Worm (Caenorhabditis elegans): ENCODE measurements around the gene F13H8.8.

F13H8.8 gene

DNA sequence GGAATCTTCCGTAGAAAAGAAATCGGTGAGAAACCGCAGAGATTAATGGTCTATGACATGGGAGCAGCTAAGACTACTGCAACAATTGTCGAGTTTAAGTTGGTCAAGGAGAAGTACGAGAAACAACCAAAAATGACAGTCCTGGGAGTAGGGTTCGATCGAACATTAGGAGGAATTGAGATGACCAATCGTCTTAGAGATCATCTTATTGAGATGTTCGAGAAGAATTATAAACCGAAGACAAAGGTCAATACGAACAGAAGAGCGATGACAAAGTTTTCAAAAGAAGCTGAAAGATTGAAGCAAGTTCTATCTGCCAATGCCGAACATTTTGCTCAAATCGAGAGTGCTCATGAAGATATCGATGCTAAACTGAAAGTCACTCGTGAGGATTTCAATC, 19.9 kb downstream of the F13H8.8 start:
- TF ChIP-seq ZK546.5 (tag; optimal IDR thresholded peaks at IDR 0.05) (no peak), lsy-2 (tag; optimal IDR thresholded peaks at IDR 0.05) (no peak), F13H6.1 (tag; optimal IDR thresholded peaks at IDR 0.05) (no peak), Y55F3AM.14 (GFP tag; optimal IDR thresholded peaks at IDR 0.05) (no peak), snpc-4 (tag; optimal IDR thresholded peaks at IDR 0.05) (no peak), sma-3 (GFP tag; optimal IDR thresholded peaks at IDR 0.05) (no peak), peb-1 (tag; optimal IDR thresholded peaks at IDR 0.05) (no peak), zag-1 (tag; optimal IDR thresholded peaks at IDR 0.05) (no peak), elt-3 (tag; optimal IDR thresholded peaks at IDR 0.05) (no peak), nhr-25 (tag; optimal IDR thresholded peaks at IDR 0.05) (no peak), lin-11 (tag; optimal IDR thresholded peaks at IDR 0.05) (no peak), lin-13 (GFP tag; optimal IDR thresholded peaks at IDR 0.05) (no peak), C34F6.9 (tag; optimal IDR thresholded peaks at IDR 0.05) (no peak), nhr-77 (tag; optimal IDR thresholded peaks at IDR 0.05) (no peak)

DNA sequence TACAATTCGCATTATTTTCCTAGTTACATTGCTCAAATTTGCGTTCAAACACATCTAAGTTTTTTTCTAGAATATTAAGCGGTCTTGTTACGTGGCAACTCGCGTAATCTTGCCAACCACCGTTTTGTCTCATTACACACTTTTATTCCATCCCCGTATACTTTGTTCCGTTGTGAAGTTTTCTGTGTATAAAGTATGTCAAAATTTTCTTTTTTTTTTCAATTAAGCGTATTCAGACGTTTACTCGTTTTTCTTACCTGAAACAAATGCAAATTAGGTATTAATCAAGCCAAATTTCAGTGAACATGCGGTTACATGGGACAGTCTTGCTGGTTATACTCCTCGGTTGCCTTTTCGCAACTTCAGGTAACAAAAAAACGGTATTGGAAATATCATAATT, 20.9 kb downstream of the F13H8.8 start, which contains the start of gene T24H7.2:
TSS of gene T24H7.2 (plus strand) at position 301 of the 400 bp plus-strand sequence.
- TF ChIP-seq mab-5 (tag; optimal IDR thresholded peaks at IDR 0.05) (no peak), sma-9 (GFP tag; optimal IDR thresholded peaks at IDR 0.05) (no peak), sma-9 (tag; optimal IDR thresholded peaks at IDR 0.05) (no peak), R02D3.7 (tag; optimal IDR thresholded peaks at IDR 0.05) (no peak), nhr-25 (tag; optimal IDR thresholded peaks at IDR 0.05) (no peak), ceh-82 (tag; optimal IDR thresholded peaks at IDR 0.05) (no peak), alr-1 (tag; optimal IDR thresholded peaks at IDR 0.05) (no peak), lin-11 (tag; optimal IDR thresholded peaks at IDR 0.05) (no peak), zag-1 (tag; optimal IDR thresholded peaks at IDR 0.05) (no peak), unc-62 (GFP tag; optimal IDR thresholded peaks at IDR 0.05) (no peak), unc-39 (tag; optimal IDR thresholded peaks at IDR 0.05) (no peak), ceh-16 (tag; optimal IDR thresholded peaks at IDR 0.05) (no peak), fos-1 (tag; optimal IDR thresholded peaks at IDR 0.05) (no peak), dmd-4 (tag; optimal IDR thresholded peaks at IDR 0.05) (no peak), nhr-6 (tag; optimal IDR thresholded peaks at IDR 0.05) (no peak), ztf-4 (tag; optimal IDR thresholded peaks at IDR 0.05) (no peak), unc-55 (GFP tag; optimal IDR thresholded peaks at IDR 0.05) (no peak), blmp-1 (tag; optimal IDR thresholded peaks at IDR 0.05; ENCODE audit: insufficient read depth) (no peak)

DNA sequence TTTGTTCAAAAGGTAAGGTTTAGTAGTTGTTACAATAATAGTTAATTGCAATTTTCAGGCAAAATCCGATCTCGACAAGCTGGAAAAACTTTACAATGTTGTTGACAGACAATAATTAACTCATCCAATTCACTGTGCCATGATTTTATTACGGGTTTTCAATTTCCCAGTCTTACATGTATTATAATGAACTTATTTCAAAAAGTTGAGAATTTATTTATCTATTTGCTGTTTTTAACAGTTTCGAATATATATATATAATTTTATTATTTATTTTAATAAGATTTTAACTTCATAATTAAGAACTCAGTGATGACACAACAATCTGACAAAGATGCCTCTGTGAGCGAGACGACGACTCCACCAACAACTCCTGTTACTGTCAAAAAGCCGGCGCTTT, 21.8 kb downstream of the F13H8.8 start, which contains the start of gene lelo-1:
TSS of gene lelo-1 (plus strand) at position 301 of the 400 bp plus-strand sequence.
- TF ChIP-seq C34F6.9 (tag; optimal IDR thresholded peaks at IDR 0.05): no peak
- TF ChIP-seq sma-3 (GFP tag; optimal IDR thresholded peaks at IDR 0.05): no peak
- TF ChIP-seq ztf-4 (tag; optimal IDR thresholded peaks at IDR 0.05): no peak
- TF ChIP-seq lin-13 (GFP tag; optimal IDR thresholded peaks at IDR 0.05): no peak
- no peak for TF ChIP-seq egl-27 (tag; optimal IDR thresholded peaks at IDR 0.05)
- TF ChIP-seq nhr-23 (tag; optimal IDR thresholded peaks at IDR 0.05): no peak
- no peak for TF ChIP-seq lin-11 (tag; optimal IDR thresholded peaks at IDR 0.05)
- TF ChIP-seq nhr-12 (tag; optimal IDR thresholded peaks at IDR 0.05): no peak
- no peak for TF ChIP-seq zag-1 (tag; optimal IDR thresholded peaks at IDR 0.05)
- no peak for TF ChIP-seq Y55F3AM.14 (GFP tag; optimal IDR thresholded peaks at IDR 0.05)
- no peak for TF ChIP-seq F13H6.1 (tag; optimal IDR thresholded peaks at IDR 0.05)
- TF ChIP-seq ZK546.5 (tag; optimal IDR thresholded peaks at IDR 0.05): no peak
- TF ChIP-seq mab-5 (tag; optimal IDR thresholded peaks at IDR 0.05): no peak
- no peak for TF ChIP-seq skn-1 (tag; optimal IDR thresholded peaks at IDR 0.05)

DNA sequence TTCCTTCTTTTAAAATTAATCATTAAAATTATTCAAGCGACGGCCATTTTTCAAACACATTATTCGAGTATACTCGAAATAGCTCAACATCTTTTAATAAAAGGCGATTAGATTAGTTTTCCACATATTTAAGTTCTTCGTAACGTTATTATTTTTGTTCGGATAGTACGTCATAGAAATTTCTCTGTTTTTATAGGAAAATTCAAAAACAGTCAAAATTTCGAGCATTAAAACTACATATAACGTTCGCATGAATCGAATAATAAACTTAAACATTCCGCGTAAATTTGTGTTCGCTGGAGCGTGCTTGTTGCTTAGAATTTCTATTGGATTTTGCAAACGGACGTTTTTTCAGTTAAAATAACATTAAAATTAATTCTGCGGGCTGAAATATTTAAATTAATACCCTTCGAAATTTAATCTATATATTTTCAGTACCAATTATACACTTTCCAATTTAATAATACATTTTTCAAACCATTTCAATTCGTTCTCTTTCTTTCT, 22.6 kb downstream of the F13H8.8 start, which contains the start of gene blos-4:
TSS of gene blos-4 (plus strand) at position 51 of the 504 bp plus-strand sequence.
- TF ChIP-seq lsy-2 (tag; optimal IDR thresholded peaks at IDR 0.05) (no peak), ztf-11 (tag; optimal IDR thresholded peaks at IDR 0.05) (no peak), gmeb-1 (tag; optimal IDR thresholded peaks at IDR 0.05) (peak; percentile 50), ztf-1 (GFP tag; conservative IDR thresholded peaks at IDR 0.05) (no peak), ceh-16 (tag; optimal IDR thresholded peaks at IDR 0.05) (no peak), nhr-237 (tag; optimal IDR thresholded peaks at IDR 0.05) (no peak), skn-1 (tag; optimal IDR thresholded peaks at IDR 0.05) (no peak), lin-13 (GFP tag; optimal IDR thresholded peaks at IDR 0.05) (no peak)
